Worm (Caenorhabditis elegans) whole organism, early embryonic: ENCODE measurements around the gene T05C12.15.

Source experiments
- B0310.2 ChIP-seq: sonication (generic microtip); optimal IDR thresholded peaks from 2 replicates; lab custom pipeline; 2016; ENCODE audit warnings: mild to moderate bottlenecking, missing genetic modification characterization, missing compliant biosample characterization
- F13C5.2 ChIP-seq: sonication (generic microtip); optimal IDR thresholded peaks from 2 replicates; lab custom pipeline; 2017; ENCODE audit warnings: mild to moderate bottlenecking, missing genetic modification characterization, inconsistent platforms, missing compliant biosample characterization
- aly-1 ChIP-seq: sonication (generic microtip); optimal IDR thresholded peaks from 2 replicates; lab custom pipeline; 2016; ENCODE audit warnings: missing genetic modification characterization, missing compliant biosample characterization
- ama-1 ChIP-seq: fragments of 150-350 bp; optimal IDR thresholded peaks from 2 replicates; lab custom pipeline; 2014
- ceh-13 ChIP-seq: fragments of 200-800 bp; sonication (Bioruptor generic); optimal IDR thresholded peaks from 2 replicates; lab custom pipeline; 2018; ENCODE audit warnings: mild to moderate bottlenecking, missing genetic modification characterization, missing compliant biosample characterization
- ceh-36 ChIP-seq: sonication (generic microtip); optimal IDR thresholded peaks from 2 replicates; lab custom pipeline; 2016; ENCODE audit warnings: missing genetic modification characterization, inconsistent platforms, missing compliant biosample characterization
- ets-7 ChIP-seq: sonication (generic microtip); optimal IDR thresholded peaks from 2 replicates; lab custom pipeline; 2016; ENCODE audit warnings: missing genotype, missing genetic modification characterization, missing compliant biosample characterization
- flt-1 ChIP-seq: fragments of 200-800 bp; sonication (Bioruptor generic); IDR thresholded peaks from 2 replicates; pipeline ENCODE4 v1.3.6; 2022; ENCODE audit warnings: missing genetic modification characterization, missing compliant biosample characterization
- hmbx-1 ChIP-seq: sonication (generic microtip); optimal IDR thresholded peaks from 2 replicates; lab custom pipeline; 2016; ENCODE audit warnings: mild to moderate bottlenecking, missing genetic modification characterization, missing compliant biosample characterization
- hmg-4 ChIP-seq: fragments of 200-800 bp; sonication (Bioruptor generic); optimal IDR thresholded peaks from 2 replicates; lab custom pipeline; 2018; ENCODE audit warnings: mild to moderate bottlenecking, missing genetic modification characterization, missing compliant biosample characterization
- hnd-1 ChIP-seq: sonication (generic microtip); optimal IDR thresholded peaks from 2 replicates; lab custom pipeline; 2016; ENCODE audit warnings: missing genetic modification characterization, missing compliant biosample characterization
- pes-1 ChIP-seq: fragments of 200-800 bp; sonication (Bioruptor generic); IDR thresholded peaks from 2 replicates; pipeline ENCODE4 v1.3.6; 2022; ENCODE audit warnings: missing genetic modification reagents, missing genetic modification characterization, missing compliant biosample characterization
- scrt-1 ChIP-seq: fragments of 200-800 bp; sonication (Bioruptor generic); IDR thresholded peaks from 2 replicates; pipeline ENCODE4 v1.3.6; 2022; ENCODE audit warnings: missing genetic modification characterization, missing compliant biosample characterization
- sea-1 ChIP-seq: fragments of 200-800 bp; sonication (Bioruptor generic); conservative IDR thresholded peaks from 2 replicates; pipeline ENCODE4 v1.3.6; 2022; ENCODE audit warnings: missing genetic modification characterization, missing compliant biosample characterization
- tbx-11 ChIP-seq: fragments of 200-800 bp; sonication (Bioruptor generic); IDR thresholded peaks from 2 replicates; pipeline ENCODE4 v1.3.6; 2022; ENCODE audit warnings: missing genetic modification characterization, missing compliant biosample characterization
- tbx-37 ChIP-seq: fragments of 200-800 bp; sonication (Bioruptor generic); conservative IDR thresholded peaks from 2 replicates; pipeline ENCODE4 v1.3.6; 2022; ENCODE audit warnings: missing genetic modification reagents, missing genetic modification characterization, missing compliant biosample characterization
- tra-4 ChIP-seq: sonication (generic microtip); optimal IDR thresholded peaks from 2 replicates; lab custom pipeline; 2017; ENCODE audit warnings: missing genetic modification characterization, missing compliant biosample characterization

Gene T05C12.15

ce11 chrII:8138015-8138546 is 31.3 kb upstream of the T05C12.15 start, which contains the start of gene cdc-48.2:
TSS of gene cdc-48.2 (plus strand) at chrII:8138496.
- no peak for TF ChIP-seq hnd-1

- no peak for TF ChIP-seq ama-1
- TF ChIP-seq hmg-4 (GFP tag; lab: Kevin White, UChicago) = no peak
- no peak for TF ChIP-seq pes-1 (GFP tag; lab: Robert Waterston, UW)
- TF ChIP-seq flt-1 (GFP tag; lab: Robert Waterston, UW) = no peak
- TF ChIP-seq hmbx-1 (tag; lab: Kevin White, UChicago) = no peak
- TF ChIP-seq tbx-11 (GFP tag; lab: Robert Waterston, UW) = no peak
- no peak for TF ChIP-seq ceh-36 (tag; lab: Kevin White, UChicago)
- TF ChIP-seq F13C5.2 (tag; lab: Kevin White, UChicago) = no peak
- no peak for TF ChIP-seq ets-7 (tag; lab: Kevin White, UChicago)
These were observed 28.2 kb upstream of the T05C12.15 start for ce11 chrII:8141135-8141534.

- TF ChIP-seq sea-1 (GFP tag; lab: Robert Waterston, UW) = no peak
- no peak for TF ChIP-seq scrt-1 (GFP tag; lab: Robert Waterston, UW)
- TF ChIP-seq ceh-36 (tag; lab: Kevin White, UChicago) = no peak
- no peak for TF ChIP-seq pes-1 (GFP tag; lab: Robert Waterston, UW)
- no peak for TF ChIP-seq B0310.2 (tag; lab: Kevin White, UChicago)
- no peak for TF ChIP-seq tra-4 (tag; lab: Kevin White, UChicago)
- TF ChIP-seq tbx-37 (GFP tag; lab: Robert Waterston, UW) = no peak
These were observed 26.0 kb upstream of the T05C12.15 start, which contains the start of the genes ints-11 and rpl-10 for ce11 chrII:8143278-8143931. TSS of gene ints-11 (minus strand) at chrII:8143478. TSS of gene rpl-10 (plus strand) at chrII:8143881.

- TF ChIP-seq hmg-4 (GFP tag; lab: Kevin White, UChicago) (no peak), F13C5.2 (tag; lab: Kevin White, UChicago) (no peak), tbx-11 (GFP tag; lab: Robert Waterston, UW) (no peak), B0310.2 (tag; lab: Kevin White, UChicago) (no peak), ets-7 (tag; lab: Kevin White, UChicago) (no peak), scrt-1 (GFP tag; lab: Robert Waterston, UW) (no peak)
These were observed 24.8 kb upstream of the T05C12.15 start, which contains the start of gene F10B5.2 for ce11 chrII:8144543-8144942. TSS of gene F10B5.2 (plus strand) at chrII:8144762.

ce11 chrII:8149930-8150329 is 19.5 kb upstream of the T05C12.15 start, which contains the start of gene F10B5.3:
TSS of gene F10B5.3 (minus strand) at chrII:8150030.
- no peak for TF ChIP-seq scrt-1 (GFP tag; lab: Robert Waterston, UW)
- no peak for TF ChIP-seq aly-1 (tag; lab: Kevin White, UChicago)
- no peak for TF ChIP-seq ceh-13 (GFP tag; lab: Kevin White, UChicago)
- no peak for TF ChIP-seq flt-1 (GFP tag; lab: Robert Waterston, UW)
- no peak for TF ChIP-seq tbx-11 (GFP tag; lab: Robert Waterston, UW)
- no peak for TF ChIP-seq tbx-37 (GFP tag; lab: Robert Waterston, UW)
- TF ChIP-seq hmg-4 (GFP tag; lab: Kevin White, UChicago) = no peak
- no peak for TF ChIP-seq ets-7 (tag; lab: Kevin White, UChicago)
- TF ChIP-seq pes-1 (GFP tag; lab: Robert Waterston, UW) = no peak
- TF ChIP-seq F13C5.2 (tag; lab: Kevin White, UChicago) = no peak
- no peak for TF ChIP-seq hmbx-1 (tag; lab: Kevin White, UChicago)
- no peak for TF ChIP-seq B0310.2 (tag; lab: Kevin White, UChicago)
- no peak for TF ChIP-seq hnd-1
- no peak for TF ChIP-seq ama-1

- TF ChIP-seq hmg-4 (GFP tag; lab: Kevin White, UChicago) = no peak
- no peak for TF ChIP-seq pes-1 (GFP tag; lab: Robert Waterston, UW)
- no peak for TF ChIP-seq tbx-11 (GFP tag; lab: Robert Waterston, UW)
- no peak for TF ChIP-seq tra-4 (tag; lab: Kevin White, UChicago)
- no peak for TF ChIP-seq B0310.2 (tag; lab: Kevin White, UChicago)
- TF ChIP-seq hnd-1 = no peak
- no peak for TF ChIP-seq tbx-37 (GFP tag; lab: Robert Waterston, UW)
- no peak for TF ChIP-seq hmbx-1 (tag; lab: Kevin White, UChicago)
- TF ChIP-seq aly-1 (tag; lab: Kevin White, UChicago) = no peak
- TF ChIP-seq ama-1 = no peak
- no peak for TF ChIP-seq ceh-36 (tag; lab: Kevin White, UChicago)
- no peak for TF ChIP-seq ceh-13 (GFP tag; lab: Kevin White, UChicago)
- TF ChIP-seq flt-1 (GFP tag; lab: Robert Waterston, UW) = no peak
- no peak for TF ChIP-seq scrt-1 (GFP tag; lab: Robert Waterston, UW)
- no peak for TF ChIP-seq sea-1 (GFP tag; lab: Robert Waterston, UW)
- TF ChIP-seq ets-7 (tag; lab: Kevin White, UChicago) = no peak
- TF ChIP-seq F13C5.2 (tag; lab: Kevin White, UChicago) = no peak
These were observed 16.6 kb upstream of the T05C12.15 start for ce11 chrII:8152711-8153325.

ce11 chrII:8156845-8157373 is 12.5 kb upstream of the T05C12.15 start, which contains the start of the genes tub-1 and tmem-138:
TSS of gene tub-1 (minus strand) at chrII:8156945.
TSS of gene tmem-138 (plus strand) at chrII:8157323.
- no peak for TF ChIP-seq aly-1 (tag; lab: Kevin White, UChicago)
- TF ChIP-seq B0310.2 (tag; lab: Kevin White, UChicago) = no peak
- TF ChIP-seq tra-4 (tag; lab: Kevin White, UChicago) = no peak
- TF ChIP-seq tbx-11 (GFP tag; lab: Robert Waterston, UW) = no peak
- TF ChIP-seq tbx-37 (GFP tag; lab: Robert Waterston, UW) = no peak
- TF ChIP-seq hnd-1 = no peak
- no peak for TF ChIP-seq scrt-1 (GFP tag; lab: Robert Waterston, UW)
- no peak for TF ChIP-seq flt-1 (GFP tag; lab: Robert Waterston, UW)
- no peak for TF ChIP-seq pes-1 (GFP tag; lab: Robert Waterston, UW)
- TF ChIP-seq ets-7 (tag; lab: Kevin White, UChicago) = no peak
- no peak for TF ChIP-seq F13C5.2 (tag; lab: Kevin White, UChicago)
- no peak for TF ChIP-seq ceh-36 (tag; lab: Kevin White, UChicago)
- TF ChIP-seq hmg-4 (GFP tag; lab: Kevin White, UChicago) = no peak
- TF ChIP-seq ama-1 = no peak
- TF ChIP-seq ceh-13 (GFP tag; lab: Kevin White, UChicago) = no peak
- TF ChIP-seq hmbx-1 (tag; lab: Kevin White, UChicago) = no peak
- TF ChIP-seq sea-1 (GFP tag; lab: Robert Waterston, UW) = no peak
